Worm (Caenorhabditis elegans): Measurements from ENCODE around the gene ilkp-1.
A peak's percentile ranks its signal among the peaks of the same experiment; 100 is the strongest.

The ilkp-1 gene

ce11 chrII:11099841-11100240 is 49.8 kb downstream of the ilkp-1 start, which contains the start of gene C09H10.4:
Gene C09H10.4, plus strand, starts transcription at chrII:11100141.
- TF ChIP-seq tra-4 (tag; optimal IDR thresholded peaks at IDR 0.05) (no peak), ama-1 (optimal IDR thresholded peaks at IDR 0.05) (no peak), sea-1 (GFP tag; conservative IDR thresholded peaks at IDR 0.05) (no peak), flt-1 (GFP tag; IDR thresholded peaks at IDR 0.05) (no peak), ceh-36 (tag; optimal IDR thresholded peaks at IDR 0.05) (no peak), ets-7 (tag; optimal IDR thresholded peaks at IDR 0.05) (no peak), ceh-13 (GFP tag; optimal IDR thresholded peaks at IDR 0.05) (no peak), hnd-1 (tag; optimal IDR thresholded peaks at IDR 0.05) (no peak), tbx-11 (GFP tag; IDR thresholded peaks at IDR 0.05) (no peak), pes-1 (GFP tag; IDR thresholded peaks at IDR 0.05) (no peak), scrt-1 (GFP tag; IDR thresholded peaks at IDR 0.05) (no peak), hmbx-1 (tag; optimal IDR thresholded peaks at IDR 0.05) (no peak), F13C5.2 (tag; optimal IDR thresholded peaks at IDR 0.05) (no peak)

ce11 chrII:11101171-11101570 is 51.1 kb downstream of the ilkp-1 start:
- TF ChIP-seq scrt-1 (GFP tag; IDR thresholded peaks at IDR 0.05) = no peak
- TF ChIP-seq sea-1 (GFP tag; conservative IDR thresholded peaks at IDR 0.05) = no peak
- no peak for TF ChIP-seq aly-1 (tag; optimal IDR thresholded peaks at IDR 0.05)
- TF ChIP-seq tra-4 (tag; optimal IDR thresholded peaks at IDR 0.05) = no peak
- TF ChIP-seq hmbx-1 (tag; optimal IDR thresholded peaks at IDR 0.05) = no peak
- no peak for TF ChIP-seq ets-7 (tag; optimal IDR thresholded peaks at IDR 0.05)
- no peak for TF ChIP-seq ceh-36 (tag; optimal IDR thresholded peaks at IDR 0.05)
- no peak for TF ChIP-seq hmg-4 (GFP tag; optimal IDR thresholded peaks at IDR 0.05)
- TF ChIP-seq B0310.2 (tag; optimal IDR thresholded peaks at IDR 0.05) = no peak
- no peak for TF ChIP-seq ama-1 (optimal IDR thresholded peaks at IDR 0.05)
- no peak for TF ChIP-seq ceh-13 (GFP tag; optimal IDR thresholded peaks at IDR 0.05)
- no peak for TF ChIP-seq pes-1 (GFP tag; IDR thresholded peaks at IDR 0.05)
- no peak for TF ChIP-seq hnd-1 (tag; optimal IDR thresholded peaks at IDR 0.05)

- TF ChIP-seq F13C5.2 (tag; optimal IDR thresholded peaks at IDR 0.05) (peak; percentile 10), tbx-11 (GFP tag; IDR thresholded peaks at IDR 0.05) (no peak)
Measured at ce11 chrII:11103052-11103451, 53.0 kb downstream of the ilkp-1 start.

ce11 chrII:11103657-11104056 is 53.6 kb downstream of the ilkp-1 start, which contains the start of gene C09H10.5:
Gene C09H10.5, minus strand, starts transcription at chrII:11103757.
- TF ChIP-seq ceh-13 (GFP tag; optimal IDR thresholded peaks at IDR 0.05) (no peak), ama-1 (optimal IDR thresholded peaks at IDR 0.05) (no peak), scrt-1 (GFP tag; IDR thresholded peaks at IDR 0.05) (no peak), pes-1 (GFP tag; IDR thresholded peaks at IDR 0.05) (no peak), F13C5.2 (tag; optimal IDR thresholded peaks at IDR 0.05) (no peak), hnd-1 (tag; optimal IDR thresholded peaks at IDR 0.05) (no peak), hmg-4 (GFP tag; optimal IDR thresholded peaks at IDR 0.05) (no peak)

ce11 chrII:11104162-11104561 is 54.1 kb downstream of the ilkp-1 start, which contains the start of gene C09H10.9:
Gene C09H10.9, plus strand, starts transcription at chrII:11104462.
- TF ChIP-seq B0310.2 (tag; optimal IDR thresholded peaks at IDR 0.05) = no peak

ce11 chrII:11105981-11106711 is 56.1 kb downstream of the ilkp-1 start, which contains the start of gene nasp-1:
Gene nasp-1, plus strand, starts transcription at chrII:11106612.
- TF ChIP-seq pes-1 (GFP tag; IDR thresholded peaks at IDR 0.05) (no peak), B0310.2 (tag; optimal IDR thresholded peaks at IDR 0.05) (no peak), aly-1 (tag; optimal IDR thresholded peaks at IDR 0.05) (no peak), scrt-1 (GFP tag; IDR thresholded peaks at IDR 0.05) (no peak), tbx-37 (GFP tag; conservative IDR thresholded peaks at IDR 0.05) (no peak), flt-1 (GFP tag; IDR thresholded peaks at IDR 0.05) (no peak), ama-1 (optimal IDR thresholded peaks at IDR 0.05) (no peak), ets-7 (tag; optimal IDR thresholded peaks at IDR 0.05) (no peak)

Measured in whole organism, early embryonic.